Fruit fly (Drosophila melanogaster) Kc167 (cell line): ENCODE data around the gene CG3505.

ENCODE experiments used
- Myc ChIP-seq: fragments of >200 bp; optimal IDR thresholded peaks from 2 replicates; lab custom pipeline; 2017; ENCODE audit warnings: missing external identifiers
- psq ChIP-seq: fragments of >200 bp; optimal IDR thresholded peaks from 2 replicates; lab custom pipeline; 2017; ENCODE audit warnings: missing external identifiers

dm6 chr3R:14656760-14657604 is at the start of gene CG3505:
- TF ChIP-seq psq (lab: Kevin White, UChicago) = no peak
- no peak for TF ChIP-seq Myc
